Worm (Caenorhabditis elegans): ENCODE data around the gene str-81.

The str-81 gene

DNA sequence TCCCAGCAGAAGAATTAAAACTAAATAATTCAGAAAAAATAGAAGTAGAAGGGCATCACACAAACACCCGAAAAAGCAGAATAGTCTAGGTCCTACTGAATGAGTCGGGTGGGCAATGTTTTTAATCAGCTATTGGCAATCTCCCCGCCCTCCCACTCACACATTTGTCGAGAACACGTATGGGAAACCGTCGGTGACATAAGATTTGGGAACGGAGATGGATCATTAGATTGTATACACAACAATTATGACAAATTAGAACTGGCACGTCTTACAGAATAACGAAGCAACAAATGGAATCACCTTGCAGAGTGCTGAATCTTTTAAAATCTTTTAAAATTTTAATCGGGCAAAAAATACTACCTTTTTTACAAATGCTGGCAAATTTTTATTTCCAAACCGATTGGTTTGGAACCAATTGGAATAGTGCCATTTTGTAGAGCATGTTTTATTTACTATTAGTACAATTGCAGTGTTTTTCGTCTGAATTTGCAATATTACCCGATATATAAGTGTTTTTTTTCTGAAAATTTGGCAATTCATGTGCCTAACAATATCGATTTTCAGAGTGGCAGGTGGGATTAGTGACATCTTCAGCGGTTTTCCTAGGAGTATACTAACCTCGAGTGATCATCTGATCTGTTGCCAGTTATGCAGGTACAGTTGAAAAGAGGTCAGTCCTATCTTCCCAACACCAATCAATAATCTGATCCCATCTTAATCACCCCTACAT is 37.4 kb upstream of the str-81 start, which contains the start of the genes F55C9.3 and fbxb-57:
Gene F55C9.3 (minus strand): TSS at position 101 of the 733 bp plus-strand sequence.
Gene fbxb-57 (plus strand): TSS at position 683 of the 733 bp plus-strand sequence.
- TF ChIP-seq nhr-76 (tag; optimal IDR thresholded peaks at IDR 0.05) (no peak), elt-2 (tag; optimal IDR thresholded peaks at IDR 0.05) (no peak), snpc-4 (tag; optimal IDR thresholded peaks at IDR 0.05) (no peak), unc-62 (GFP tag; optimal IDR thresholded peaks at IDR 0.05) (no peak), egl-5 (tag; optimal IDR thresholded peaks at IDR 0.05) (no peak), nhr-237 (tag; optimal IDR thresholded peaks at IDR 0.05) (no peak), lin-15B (tag; optimal IDR thresholded peaks at IDR 0.05) (no peak), jun-1 (tag; optimal IDR thresholded peaks at IDR 0.05) (no peak), nhr-77 (tag; optimal IDR thresholded peaks at IDR 0.05) (no peak), ztf-11 (tag; optimal IDR thresholded peaks at IDR 0.05) (no peak), nhr-67 (tag; optimal IDR thresholded peaks at IDR 0.05) (no peak), aly-2 (tag; optimal IDR thresholded peaks at IDR 0.05) (no peak), eor-1 (tag; optimal IDR thresholded peaks at IDR 0.05) (no peak), egl-27 (tag; optimal IDR thresholded peaks at IDR 0.05) (no peak), lsy-12 (tag; optimal IDR thresholded peaks at IDR 0.05) (no peak), nhr-28 (tag; optimal IDR thresholded peaks at IDR 0.05) (no peak), fkh-2 (tag; optimal IDR thresholded peaks at IDR 0.05) (no peak), elt-1 (tag; optimal IDR thresholded peaks at IDR 0.05) (no peak), ceh-9 (tag; optimal IDR thresholded peaks at IDR 0.05) (no peak), R02D3.7 (tag; optimal IDR thresholded peaks at IDR 0.05) (no peak)

DNA sequence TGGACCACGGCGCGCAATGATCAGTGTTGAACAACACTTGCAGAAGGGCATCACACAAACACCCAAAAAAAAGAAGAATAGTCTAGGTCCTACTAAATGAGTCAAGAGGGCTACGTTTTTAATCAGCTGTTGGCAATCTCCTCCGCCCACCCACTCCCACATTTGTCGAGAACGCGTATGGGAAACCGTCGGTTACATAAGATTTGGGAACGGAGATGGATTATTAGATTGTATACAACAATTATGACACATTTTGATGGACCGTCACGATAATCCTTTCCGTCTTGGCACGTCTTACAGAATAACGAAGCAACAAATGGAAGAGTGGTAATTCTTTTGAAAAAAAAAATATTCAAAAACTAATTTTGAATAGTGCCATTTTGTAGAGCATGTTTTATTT is 35.0 kb upstream of the str-81 start:
- TF ChIP-seq lsy-12 (tag; optimal IDR thresholded peaks at IDR 0.05), result no peak
- no peak for TF ChIP-seq skn-1 (tag; optimal IDR thresholded peaks at IDR 0.05)
- TF ChIP-seq elt-3 (tag; optimal IDR thresholded peaks at IDR 0.05), result no peak
- no peak for TF ChIP-seq egl-5 (tag; optimal IDR thresholded peaks at IDR 0.05)
- no peak for TF ChIP-seq pha-4 (tag; optimal IDR thresholded peaks at IDR 0.05)
- TF ChIP-seq ceh-16 (tag; optimal IDR thresholded peaks at IDR 0.05), result no peak
- no peak for TF ChIP-seq eor-1 (tag; optimal IDR thresholded peaks at IDR 0.05)
- no peak for TF ChIP-seq nhr-237 (tag; optimal IDR thresholded peaks at IDR 0.05)
- TF ChIP-seq ztf-11 (tag; optimal IDR thresholded peaks at IDR 0.05), result no peak

DNA sequence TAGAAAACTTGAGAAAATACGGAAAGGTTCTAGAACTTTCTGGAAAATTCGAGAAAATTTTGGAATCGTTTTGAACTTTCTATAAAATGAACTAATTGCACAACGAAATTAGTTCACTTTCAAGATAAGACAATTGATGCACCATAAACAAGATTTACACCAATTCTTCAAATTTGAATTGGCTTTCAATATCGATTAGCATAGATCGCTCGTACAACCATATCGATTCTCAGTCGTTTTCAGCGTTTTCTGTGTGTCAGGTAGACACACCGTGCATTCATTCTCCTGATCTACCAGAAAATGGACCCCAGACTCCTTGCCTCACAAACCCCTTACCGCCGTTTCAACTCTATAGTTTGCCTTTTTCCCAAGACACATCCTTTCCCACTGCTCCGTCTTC is 31.4 kb upstream of the str-81 start, which contains the start of gene fbxb-117:
Gene fbxb-117 (plus strand): TSS at position 301 of the 400 bp plus-strand sequence.
- no peak for TF ChIP-seq nhr-43 (tag; optimal IDR thresholded peaks at IDR 0.05; ENCODE audit: poor library complexity, severe bottlenecking)
- no peak for TF ChIP-seq ceh-16 (tag; optimal IDR thresholded peaks at IDR 0.05)
- no peak for TF ChIP-seq mml-1 (tag; optimal IDR thresholded peaks at IDR 0.05)
- no peak for TF ChIP-seq elt-2 (tag; optimal IDR thresholded peaks at IDR 0.05)
- no peak for TF ChIP-seq nhr-28 (tag; optimal IDR thresholded peaks at IDR 0.05)
- TF ChIP-seq snpc-4 (tag; optimal IDR thresholded peaks at IDR 0.05), result no peak
- TF ChIP-seq nfya-1 (tag; optimal IDR thresholded peaks at IDR 0.05; ENCODE audit: insufficient read depth), result no peak
- TF ChIP-seq sea-2 (GFP tag; optimal IDR thresholded peaks at IDR 0.05), result no peak
- no peak for TF ChIP-seq pha-4 (tag; optimal IDR thresholded peaks at IDR 0.05)
- TF ChIP-seq daf-12 (tag; optimal IDR thresholded peaks at IDR 0.05), result no peak
- no peak for TF ChIP-seq fkh-10 (GFP tag; optimal IDR thresholded peaks at IDR 0.05)
- TF ChIP-seq unc-39 (tag; optimal IDR thresholded peaks at IDR 0.05), result no peak
- no peak for TF ChIP-seq ceh-9 (tag; optimal IDR thresholded peaks at IDR 0.05)
- no peak for TF ChIP-seq R02D3.7 (tag; optimal IDR thresholded peaks at IDR 0.05)
- no peak for TF ChIP-seq tbx-2 (tag; optimal IDR thresholded peaks at IDR 0.05)
- TF ChIP-seq nhr-11 (tag; optimal IDR thresholded peaks at IDR 0.05), result no peak
- no peak for TF ChIP-seq nhr-77 (tag; optimal IDR thresholded peaks at IDR 0.05)

DNA sequence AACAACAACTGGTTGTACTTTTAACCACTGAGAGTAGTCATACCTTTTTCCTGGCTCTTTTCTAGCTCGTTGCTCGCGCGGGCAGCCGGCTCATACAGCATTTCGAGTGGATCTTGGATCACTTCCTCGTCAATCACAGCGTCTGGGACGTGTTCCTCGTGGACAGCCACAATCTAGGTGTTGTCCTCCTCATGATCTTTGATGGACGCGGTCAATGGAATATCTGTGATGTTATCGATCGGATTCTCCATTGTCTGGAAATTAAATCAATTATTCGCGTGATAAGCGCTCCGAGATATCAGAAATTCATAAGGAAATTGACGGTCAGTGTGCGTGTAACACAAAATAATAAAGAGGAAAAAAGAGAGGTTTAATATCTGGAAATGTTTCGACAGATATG is 29.0 kb upstream of the str-81 start, which contains the start of gene F21D9.8:
Gene F21D9.8 (minus strand): TSS at position 101 of the 400 bp plus-strand sequence.
- TF ChIP-seq nhr-67 (tag; optimal IDR thresholded peaks at IDR 0.05), result no peak
- no peak for TF ChIP-seq ceh-9 (tag; optimal IDR thresholded peaks at IDR 0.05)
- TF ChIP-seq zag-1 (tag; optimal IDR thresholded peaks at IDR 0.05), result no peak
- TF ChIP-seq ceh-28 (tag; optimal IDR thresholded peaks at IDR 0.05), result no peak
- no peak for TF ChIP-seq lsy-12 (tag; optimal IDR thresholded peaks at IDR 0.05)
- TF ChIP-seq ama-1 (optimal IDR thresholded peaks at IDR 0.05), result no peak
- no peak for TF ChIP-seq pqm-1 (tag; optimal IDR thresholded peaks at IDR 0.05)
- no peak for TF ChIP-seq nhr-77 (tag; optimal IDR thresholded peaks at IDR 0.05)
